Fruit fly (Drosophila melanogaster): ENCODE measurements around the gene cm.

The cm gene

dm6 chrX:6983500-6984320 lies 27.2 kb downstream of the cm start (continued):
- TF ChIP-seq CG7745 (tag; optimal IDR thresholded peaks at IDR 0.05) (no peak), NFAT (GFP tag; IDR thresholded peaks at IDR 0.05) (no peak), ro (GFP tag; IDR thresholded peaks at IDR 0.05) (no peak), mld (GFP tag; IDR thresholded peaks at IDR 0.05; ENCODE audit: partially characterized antibody) (no peak), PHDP (tag; optimal IDR thresholded peaks at IDR 0.05) (no peak), CG6683 (GFP tag; optimal IDR thresholded peaks at IDR 0.05) (no peak), CG12071 (GFP tag; optimal IDR thresholded peaks at IDR 0.05) (no peak), CG3995 (GFP tag; optimal IDR thresholded peaks at IDR 0.05) (no peak), Asciz (GFP tag; optimal IDR thresholded peaks at IDR 0.05) (no peak), CG13287 (GFP tag; IDR thresholded peaks at IDR 0.05; ENCODE audit: partially characterized antibody) (no peak), nau (GFP tag; optimal IDR thresholded peaks at IDR 0.05) (no peak), CG6689 (GFP tag; IDR thresholded peaks at IDR 0.05) (0 out of 2 replicates have a peak, but pooled peaks have one; percentile 8), cato (GFP tag; optimal IDR thresholded peaks at IDR 0.05; ENCODE audit: borderline replicate concordance) (no peak), cad (GFP tag; optimal IDR thresholded peaks at IDR 0.05) (no peak), CG32772 (GFP tag; IDR thresholded peaks at IDR 0.05) (no peak), Dp (GFP tag; optimal IDR thresholded peaks at IDR 0.05) (no peak), CG8359 (GFP tag; optimal IDR thresholded peaks at IDR 0.05; ENCODE audit: borderline replicate concordance) (no peak), jigr1 (GFP tag; IDR thresholded peaks at IDR 0.05) (no peak), Scr (GFP tag; IDR thresholded peaks at IDR 0.05; ENCODE audit: partially characterized antibody) (no peak), crp (GFP tag; optimal IDR thresholded peaks at IDR 0.05) (no peak), H15 (GFP tag; IDR thresholded peaks at IDR 0.05) (no peak), trem (tag; optimal IDR thresholded peaks at IDR 0.05) (no peak), CG8944 (GFP tag; optimal IDR thresholded peaks at IDR 0.05) (no peak), kay (GFP tag; optimal IDR thresholded peaks at IDR 0.05) (no peak), Xbp1 (GFP tag; optimal IDR thresholded peaks at IDR 0.05) (no peak), dmrt99B (tag; optimal IDR thresholded peaks at IDR 0.05) (no peak), CG15696 (tag; optimal IDR thresholded peaks at IDR 0.05) (peak; percentile 44), CG16815 (GFP tag; optimal IDR thresholded peaks at IDR 0.05) (no peak), CG34422 (GFP tag; IDR thresholded peaks at IDR 0.05) (no peak), btn (GFP tag; optimal IDR thresholded peaks at IDR 0.05) (no peak), mirr (GFP tag; optimal IDR thresholded peaks at IDR 0.05) (no peak), lab (GFP tag; optimal IDR thresholded peaks at IDR 0.05) (no peak), CG17612 (GFP tag; IDR thresholded peaks at IDR 0.05) (no peak), CG13123 (GFP tag; optimal IDR thresholded peaks at IDR 0.05) (no peak), Poxn (GFP tag; IDR thresholded peaks at IDR 0.05) (no peak), CG2889 (GFP tag; IDR thresholded peaks at IDR 0.05) (no peak), CG12155 (GFP tag; optimal IDR thresholded peaks at IDR 0.05) (no peak), tin (GFP tag; optimal IDR thresholded peaks at IDR 0.05) (no peak), croc (GFP tag; conservative IDR thresholded peaks at IDR 0.05) (no peak), pfk (GFP tag; optimal IDR thresholded peaks at IDR 0.05) (peak; percentile 48), CG4360 (GFP tag; IDR thresholded peaks at IDR 0.05) (no peak), B-H1 (GFP tag; IDR thresholded peaks at IDR 0.05) (no peak), lola (GFP tag; optimal IDR thresholded peaks at IDR 0.05) (peak in 1 of 3 experiments; percentile 28), Hr39 (optimal IDR thresholded peaks at IDR 0.05) (no peak), otp (GFP tag; IDR thresholded peaks at IDR 0.05) (no peak), psq (GFP tag; optimal IDR thresholded peaks at IDR 0.05) (no peak), fd96Cb (tag; optimal IDR thresholded peaks at IDR 0.05) (no peak), Doc2 (GFP tag; IDR thresholded peaks at IDR 0.05) (no peak), Dip2 (GFP tag; IDR thresholded peaks at IDR 0.05) (no peak), tgo (GFP tag; IDR thresholded peaks at IDR 0.05) (no peak)
